Worm (Caenorhabditis elegans) whole organism, young adult: ENCODE measurements around the gene kin-2.

Experiments
- Y53G8AR.9 ChIP-seq: fragments of 200-800 bp; sonication (Bioruptor generic); conservative IDR thresholded peaks from 2 replicates; pipeline ENCODE4 v1.3.6; 2022; ENCODE audit warnings: missing genetic modification reagents, missing genetic modification characterization, missing compliant biosample characterization
- atf-7 ChIP-seq: sonication (generic microtip); optimal IDR thresholded peaks from 2 replicates; lab custom pipeline; 2017; ENCODE audit warnings: mild to moderate bottlenecking, missing genetic modification characterization, missing compliant biosample characterization
- bed-2 ChIP-seq: fragments of 200-800 bp; sonication (Bioruptor generic); IDR thresholded peaks from 2 replicates; pipeline ENCODE4 v1.3.6; 2022; ENCODE audit warnings: missing genetic modification reagents, missing genetic modification characterization, missing compliant biosample characterization
- egl-44 ChIP-seq: fragments of 200-800 bp; sonication (Bioruptor generic); IDR thresholded peaks from 2 replicates; pipeline ENCODE4 v1.3.6; 2022; ENCODE audit warnings: missing genetic modification reagents, missing genetic modification characterization, missing compliant biosample characterization
- let-607 ChIP-seq, 2 experiments: fragments of 200-800 bp in 1 of 2; sonication (Bioruptor generic) in 1 of 2; sonication (generic microtip) in 1 of 2; optimal IDR thresholded peaks; 2 replicates each; lab custom pipeline; 2016 to 2018; ENCODE audit warnings: mild to moderate bottlenecking in 2 of 2, missing compliant biosample characterization in 2 of 2, missing genetic modification characterization in 2 of 2, moderate library complexity in 2 of 2, missing genotype in 1 of 2
- pbrm-1 ChIP-seq: fragments of 200-800 bp; sonication (Bioruptor generic); IDR thresholded peaks from 2 replicates; pipeline ENCODE4 v1.3.6; 2022; ENCODE audit warnings: missing genetic modification reagents, missing genetic modification characterization, missing compliant biosample characterization

DNA sequence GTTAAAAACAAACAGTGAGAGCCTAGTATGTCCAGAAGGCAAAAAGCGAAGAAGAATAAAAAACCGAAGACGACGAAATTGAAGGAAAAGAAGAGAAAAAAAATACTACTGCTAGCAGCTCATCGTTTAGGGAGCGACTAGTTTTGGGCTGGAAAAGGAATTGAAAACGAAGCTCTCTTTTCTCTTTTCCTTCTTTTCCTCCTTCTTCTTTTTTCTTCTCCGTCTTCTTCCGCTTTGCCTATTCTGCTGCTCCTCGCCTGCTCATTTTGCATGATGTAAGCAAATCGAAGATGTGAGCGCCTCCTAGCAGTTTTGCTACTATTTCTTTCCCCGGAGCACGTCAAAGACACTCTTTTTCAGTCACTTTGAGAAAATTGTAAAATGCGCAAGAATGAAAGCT, 4.0 kb upstream of the kin-2 start:
- TF ChIP-seq atf-7 (tag; lab: Kevin White, UChicago): no peak
- no peak for TF ChIP-seq pbrm-1
- TF ChIP-seq bed-2 (GFP tag; lab: Robert Waterston, UW): no peak
- no peak for TF ChIP-seq let-607 (tag; optimal IDR thresholded peaks at IDR 0.05; lab: Kevin White, UChicago)
- TF ChIP-seq Y53G8AR.9 (GFP tag; lab: Robert Waterston, UW): no peak
- no peak for TF ChIP-seq egl-44 (GFP tag; lab: Robert Waterston, UW)
